Fruit fly (Drosophila melanogaster) whole organism, embryonic: ENCODE measurements around the gene mRpS9.
A peak's percentile ranks its signal among the peaks of the same experiment; 100 is the strongest.

ENCODE experiments used
- Ada2b ChIP-seq: fragments of 200-800 bp; sonication (Bioruptor generic); IDR thresholded peaks from 2 replicates; pipeline ENCODE4 v1.3.6; 2022; ENCODE audit warnings: missing biosample characterization, missing genetic modification characterization
- Atf-2 ChIP-seq: fragments of 200-800 bp; sonication (Bioruptor generic); optimal IDR thresholded peaks from 2 replicates; lab custom pipeline; 2016; ENCODE audit warnings: missing biosample characterization, missing genetic modification characterization
- CG10366 ChIP-seq: fragments of 200-800 bp; sonication (Bioruptor generic); IDR thresholded peaks from 2 replicates; pipeline ENCODE4 v1.3.6; 2022; ENCODE audit warnings: missing biosample characterization, missing genetic modification characterization
- CG10959 ChIP-seq: fragments of 200-800 bp; sonication (Bioruptor generic); IDR thresholded peaks from 2 replicates; pipeline ENCODE4 v1.3.6; 2022; ENCODE audit warnings: missing biosample characterization, missing genetic modification characterization
- CG11695 ChIP-seq: fragments of 200-800 bp; sonication (Bioruptor generic); IDR thresholded peaks from 3 replicates; pipeline ENCODE4 v1.3.6; 2022; ENCODE audit warnings: missing biosample characterization, missing genetic modification characterization
- CG12299 ChIP-seq: fragments of 200-800 bp; sonication (Bioruptor generic); optimal IDR thresholded peaks from 2 replicates; lab custom pipeline; 2018; ENCODE audit warnings: missing biosample characterization, mild to moderate bottlenecking, missing genetic modification characterization
- CG14965 ChIP-seq: fragments of 200-800 bp; sonication (Bioruptor generic); optimal IDR thresholded peaks from 2 replicates; lab custom pipeline; 2016; ENCODE audit warnings: missing biosample characterization, missing genetic modification characterization, borderline replicate concordance
- CG17186 ChIP-seq: fragments of 200-800 bp; sonication (Bioruptor generic); optimal IDR thresholded peaks from 3 replicates; lab custom pipeline; 2017; ENCODE audit warnings: missing biosample characterization, missing genetic modification reagents, missing genetic modification characterization
- CG17612 ChIP-seq: fragments of 200-800 bp; sonication (Bioruptor generic); IDR thresholded peaks from 2 replicates; pipeline ENCODE4 v1.3.6; 2022; ENCODE audit warnings: missing biosample characterization, missing genetic modification characterization
- CG18262 ChIP-seq: fragments of 200-800 bp; optimal IDR thresholded peaks from 3 replicates; lab custom pipeline; 2019; ENCODE audit warnings: missing biosample characterization, mild to moderate bottlenecking, missing genetic modification characterization, moderate library complexity
- CG1832 ChIP-seq: fragments of 200-800 bp; sonication (Bioruptor generic); optimal IDR thresholded peaks from 2 replicates; lab custom pipeline; 2017; ENCODE audit warnings: missing biosample characterization, mild to moderate bottlenecking, missing genetic modification characterization, inconsistent platforms
- CG31224 ChIP-seq: fragments of 200-800 bp; sonication (Bioruptor generic); IDR thresholded peaks from 2 replicates; pipeline ENCODE4 v1.3.6; 2022; ENCODE audit warnings: missing biosample characterization, missing genetic modification characterization
- CG34422 ChIP-seq: fragments of 200-800 bp; sonication (Bioruptor generic); IDR thresholded peaks from 3 replicates; pipeline ENCODE4 v1.3.6; 2022; ENCODE audit warnings: missing biosample characterization, missing genetic modification characterization
- CG3726 ChIP-seq: fragments of 200-800 bp; sonication (Bioruptor generic); IDR thresholded peaks from 3 replicates; pipeline ENCODE4, ENCODE4 v1.3.6; 2022; ENCODE audit warnings: missing biosample characterization, missing genetic modification characterization
- CG4328 ChIP-seq: fragments of 200-800 bp; sonication (Bioruptor generic); optimal IDR thresholded peaks from 3 replicates; lab custom pipeline; 2017; ENCODE audit warnings: missing biosample characterization, missing genetic modification reagents, missing genetic modification characterization
- CG6175 ChIP-seq: fragments of 200-800 bp; sonication (Bioruptor generic); IDR thresholded peaks from 3 replicates; pipeline ENCODE4 v1.3.6; 2022; ENCODE audit warnings: missing biosample characterization, missing genetic modification characterization
- CG6765 ChIP-seq: fragments of 200-800 bp; sonication (Bioruptor generic); optimal IDR thresholded peaks from 3 replicates; lab custom pipeline; 2017; ENCODE audit warnings: missing biosample characterization, mild to moderate bottlenecking, missing genetic modification characterization
- CG8359 ChIP-seq: fragments of 200-800 bp; sonication (Bioruptor generic); optimal IDR thresholded peaks from 2 replicates; lab custom pipeline; 2017; ENCODE audit warnings: missing biosample characterization, mild to moderate bottlenecking, missing genetic modification characterization, borderline replicate concordance
- CG8388 ChIP-seq: fragments of 200-800 bp; sonication (Bioruptor generic); optimal IDR thresholded peaks from 2 replicates; lab custom pipeline; 2019; ENCODE audit warnings: missing biosample characterization, mild to moderate bottlenecking, missing genetic modification characterization, moderate library complexity
- CG9215 ChIP-seq: fragments of 200-800 bp; sonication (Bioruptor generic); IDR thresholded peaks from 2 replicates; pipeline ENCODE4 v1.3.6; 2022; ENCODE audit warnings: missing biosample characterization, missing genetic modification characterization
- CTCF ChIP-seq: fragments of 200-800 bp; sonication (Bioruptor generic); optimal IDR thresholded peaks from 2 replicates; lab custom pipeline; 2017; ENCODE audit warnings: missing biosample characterization, mild to moderate bottlenecking, missing genetic modification characterization, moderate library complexity
- Dip3 ChIP-seq: fragments of 200-800 bp; sonication (Bioruptor generic); optimal IDR thresholded peaks from 3 replicates; lab custom pipeline; 2016; ENCODE audit warnings: missing biosample characterization, missing genetic modification characterization
- Meics ChIP-seq: fragments of 200-800 bp; sonication (Bioruptor generic); optimal IDR thresholded peaks from 2 replicates; lab custom pipeline; 2017; ENCODE audit warnings: missing biosample characterization, mild to moderate bottlenecking, missing genetic modification characterization
- NC2α ChIP-seq: fragments of 200-800 bp; sonication (Bioruptor generic); optimal IDR thresholded peaks from 2 replicates; lab custom pipeline; 2016; ENCODE audit warnings: missing biosample characterization, missing genetic modification characterization
- NK7.1 ChIP-seq: fragments of 200-800 bp; sonication (Bioruptor generic); optimal IDR thresholded peaks from 3 replicates; lab custom pipeline; 2016; ENCODE audit warnings: missing biosample characterization, missing genetic modification characterization
- Nf-YA ChIP-seq: fragments of 200-800 bp; sonication (Bioruptor generic); IDR thresholded peaks from 2 replicates; pipeline ENCODE4 v1.3.6; 2022; ENCODE audit warnings: missing biosample characterization, missing genetic modification characterization
- Ravus ChIP-seq: fragments of 200-800 bp; sonication (Bioruptor generic); IDR thresholded peaks from 2 replicates; pipeline ENCODE4 v1.3.6; 2022; ENCODE audit warnings: missing biosample characterization, missing genetic modification characterization
- Sox100B ChIP-seq: fragments of 200-800 bp; sonication (Bioruptor generic); optimal IDR thresholded peaks from 3 replicates; lab custom pipeline; 2018; ENCODE audit warnings: missing biosample characterization, mild to moderate bottlenecking, missing genetic modification characterization
- Sry-δ ChIP-seq: fragments of 200-800 bp; sonication (Bioruptor generic); optimal IDR thresholded peaks from 2 replicates; lab custom pipeline; 2016; ENCODE audit warnings: missing biosample characterization, missing genetic modification characterization
- Taf1 ChIP-seq: fragments of 200-800 bp; sonication (Bioruptor generic); IDR thresholded peaks from 2 replicates; pipeline ENCODE4 v1.3.6; 2022; ENCODE audit warnings: missing biosample characterization, missing genetic modification characterization
- ase ChIP-seq: fragments of 200-800 bp; sonication (Bioruptor generic); IDR thresholded peaks from 3 replicates; pipeline ENCODE4 v1.3.6; 2022; ENCODE audit warnings: missing biosample characterization, missing genetic modification characterization
- az2 ChIP-seq: fragments of 200-800 bp; sonication (Bioruptor generic); optimal IDR thresholded peaks from 3 replicates; lab custom pipeline; 2016; ENCODE audit warnings: missing biosample characterization, missing genetic modification characterization
- croc ChIP-seq: fragments of 200-800 bp; sonication (Bioruptor generic); conservative IDR thresholded peaks from 3 replicates; pipeline ENCODE4 v1.3.6; 2022; ENCODE audit warnings: missing biosample characterization, missing genetic modification characterization
- dm ChIP-seq: fragments of 200-800 bp; sonication (Bioruptor generic); optimal IDR thresholded peaks from 3 replicates; lab custom pipeline; 2016; ENCODE audit warnings: missing biosample characterization, missing genetic modification characterization
- exex ChIP-seq: fragments of 200-800 bp; sonication (Bioruptor generic); optimal IDR thresholded peaks from 4 replicates; lab custom pipeline; 2018; ENCODE audit warnings: missing biosample characterization, mild to moderate bottlenecking, missing genetic modification characterization, moderate library complexity
- eyg ChIP-seq: fragments of 200-800 bp; sonication (Bioruptor generic); optimal IDR thresholded peaks from 3 replicates; lab custom pipeline; 2016; ENCODE audit warnings: missing biosample characterization, missing genetic modification characterization
- gfzf ChIP-seq: fragments of 200-800 bp; sonication (Bioruptor generic); optimal IDR thresholded peaks from 2 replicates; lab custom pipeline; 2016; ENCODE audit warnings: missing biosample characterization, mild to moderate bottlenecking, missing genetic modification characterization, moderate library complexity
- grn ChIP-seq: fragments of 200-800 bp; sonication (Bioruptor generic); optimal IDR thresholded peaks from 3 replicates; lab custom pipeline; 2017; ENCODE audit warnings: missing biosample characterization, missing genetic modification characterization
- gro ChIP-seq: fragments of 200-800 bp; sonication (Bioruptor generic); optimal IDR thresholded peaks from 2 replicates; lab custom pipeline; 2016; ENCODE audit warnings: missing biosample characterization, missing genetic modification characterization
- gsb ChIP-seq: fragments of 200-800 bp; sonication (Bioruptor generic); IDR thresholded peaks from 2 replicates; pipeline ENCODE4 v1.3.6; 2022; ENCODE audit warnings: missing biosample characterization, missing genetic modification characterization
- h ChIP-seq: fragments of >200 bp; optimal IDR thresholded peaks from 2 replicates; lab custom pipeline; 2017
- hth ChIP-seq: fragments of >200 bp; optimal IDR thresholded peaks from 2 replicates; lab custom pipeline; 2017; ENCODE audit warnings: inconsistent platforms
- insv ChIP-seq, 2 experiments: fragments of 200-800 bp; sonication (Bioruptor generic); optimal IDR thresholded peaks; 3 replicates each; lab custom pipeline; 2016 to 2018; ENCODE audit warnings: missing biosample characterization in 2 of 2, missing genetic modification characterization in 2 of 2
- jigr1 ChIP-seq: fragments of 200-800 bp; sonication (Bioruptor generic); IDR thresholded peaks from 3 replicates; pipeline ENCODE4 v1.3.6; 2022; ENCODE audit warnings: missing biosample characterization, missing genetic modification characterization
- klu ChIP-seq: fragments of 200-800 bp; sonication (Bioruptor generic); IDR thresholded peaks from 2 replicates; pipeline ENCODE4 v1.3.6; 2022; ENCODE audit warnings: missing biosample characterization, missing genetic modification characterization
- kni ChIP-seq: fragments of 200-800 bp; sonication (Bioruptor generic); optimal IDR thresholded peaks from 3 replicates; lab custom pipeline; 2017; ENCODE audit warnings: mild to moderate bottlenecking, missing biosample characterization, missing genetic modification reagents, missing genetic modification characterization
- lov ChIP-seq, 2 experiments: fragments of 200-800 bp in 1 of 2; fragments of >200 bp in 1 of 2; sonication (Bioruptor generic) in 1 of 2; IDR thresholded peaks in 1 of 2; optimal IDR thresholded peaks in 1 of 2; 2 replicates in 1 of 2; 3 replicates in 1 of 2; pipeline versions ENCODE4 v1.3.6 to Lab custom; 2017 to 2022; ENCODE audit warnings: missing biosample characterization in 1 of 2, missing genetic modification characterization in 1 of 2
- nerfin-2 ChIP-seq: fragments of 200-800 bp; sonication (Bioruptor generic); IDR thresholded peaks from 2 replicates; pipeline ENCODE4 v1.3.6; 2022; ENCODE audit warnings: missing biosample characterization, missing genetic modification characterization; ENCODE audit not compliant: partially characterized antibody
- pnt ChIP-seq: fragments of 200-800 bp; sonication (Bioruptor generic); optimal IDR thresholded peaks from 3 replicates; lab custom pipeline; 2016; ENCODE audit warnings: missing biosample characterization, missing genetic modification characterization
- repo ChIP-seq: fragments of 200-800 bp; sonication (Bioruptor generic); optimal IDR thresholded peaks from 2 replicates; lab custom pipeline; 2016; ENCODE audit warnings: missing biosample characterization, missing genetic modification characterization
- sr ChIP-seq: fragments of 200-800 bp; sonication (Bioruptor generic); IDR thresholded peaks from 3 replicates; pipeline ENCODE4 v1.3.6; 2022; ENCODE audit warnings: missing biosample characterization, missing genetic modification characterization
- toy ChIP-seq: fragments of 200-800 bp; sonication (Bioruptor generic); IDR thresholded peaks from 2 replicates; pipeline ENCODE4 v1.3.6; 2022; ENCODE audit warnings: missing biosample characterization, missing genetic modification characterization
- tx ChIP-seq: fragments of 200-800 bp; sonication (Bioruptor generic); optimal IDR thresholded peaks from 2 replicates; lab custom pipeline; 2016; ENCODE audit warnings: missing biosample characterization, missing genetic modification characterization

The mRpS9 gene

DNA sequence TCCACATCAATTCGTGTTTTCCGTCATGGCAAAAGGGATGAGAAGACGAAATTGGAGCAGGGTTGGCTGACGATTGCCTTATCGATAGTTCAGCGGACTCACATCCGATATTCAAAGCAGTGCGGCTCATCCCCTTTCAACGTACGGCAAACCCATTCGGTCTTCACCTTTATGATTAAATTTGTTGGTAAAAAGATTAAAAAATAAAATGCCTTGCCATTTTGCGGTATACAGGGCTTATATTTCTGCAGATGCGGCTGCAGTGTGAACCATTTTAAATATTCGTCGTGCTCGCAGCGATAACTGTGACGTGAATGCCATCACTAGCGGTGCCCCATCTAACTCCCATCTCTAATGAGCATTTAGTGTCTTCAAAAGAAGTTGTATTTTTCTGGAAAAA is 4.8 kb upstream of the mRpS9 start, which contains the start of the genes Taf7 and EMC1 (continued):
- TF ChIP-seq eyg (GFP tag; lab: Kevin White, UChicago) = no peak
- TF ChIP-seq insv (GFP tag; optimal IDR thresholded peaks at IDR 0.05; lab: Kevin White, UChicago) = peak in 1 of 2 experiments; percentile 38
- TF ChIP-seq CG11695 = no peak
- TF ChIP-seq Sox100B = no peak
- TF ChIP-seq CG6175 (GFP tag; lab: Robert Waterston, UW) = peak; percentile 95
- TF ChIP-seq Atf-2 (GFP tag; lab: Kevin White, UChicago) = peak; percentile 27
- no peak for TF ChIP-seq ase (GFP tag; lab: Robert Waterston, UW)
- no peak for TF ChIP-seq croc
- no peak for TF ChIP-seq gsb (GFP tag; lab: Robert Waterston, UW)
- TF ChIP-seq CG34422 (GFP tag; lab: Robert Waterston, UW) = 0 out of 3 replicates have a peak, but pooled peaks have one; percentile 11
- peak; percentile 61 for TF ChIP-seq pnt (GFP tag; lab: Kevin White, UChicago)
- no peak for TF ChIP-seq Meics (GFP tag; lab: Kevin White, UChicago)
- peak; percentile 5 for TF ChIP-seq repo (GFP tag; lab: Kevin White, UChicago)
- TF ChIP-seq Ravus = no peak
- TF ChIP-seq CG18262 (tag; lab: Kevin White, UChicago) = no peak
- no peak for TF ChIP-seq CG14965
- peak; percentile 91 for TF ChIP-seq nerfin-2 (GFP tag; lab: Robert Waterston, UW)
- no peak for TF ChIP-seq CG31224 (GFP tag; lab: Robert Waterston, UW)
- TF ChIP-seq CTCF = no peak
- no peak for TF ChIP-seq lov (optimal IDR thresholded peaks at IDR 0.05; lab: Kevin White, UChicago)
- TF ChIP-seq lov (GFP tag; IDR thresholded peaks at IDR 0.05; lab: Robert Waterston, UW) = no peak
- TF ChIP-seq NK7.1 (GFP tag; lab: Kevin White, UChicago) = no peak
- peak; percentile 18 for TF ChIP-seq gfzf (GFP tag; lab: Kevin White, UChicago)
- TF ChIP-seq CG1832 (GFP tag; lab: Kevin White, UChicago) = no peak
- TF ChIP-seq CG12299 = no peak
- 0 out of 2 replicates have a peak, but pooled peaks have one; percentile 21 for TF ChIP-seq klu
- TF ChIP-seq kni (GFP tag; lab: Kevin White, UChicago) = peak; percentile 99
- TF ChIP-seq NC2α (GFP tag; lab: Kevin White, UChicago) = peak; percentile 25
- TF ChIP-seq CG17612 = no peak
- TF ChIP-seq CG3726 = no peak
- no peak for TF ChIP-seq CG9215 (GFP tag; lab: Robert Waterston, UW)
- TF ChIP-seq CG6765 (GFP tag; lab: Kevin White, UChicago) = no peak
- no peak for TF ChIP-seq Nf-YA (GFP tag; lab: Robert Waterston, UW)
- TF ChIP-seq Ada2b (GFP tag; lab: Robert Waterston, UW) = no peak
- no peak for TF ChIP-seq CG8359 (GFP tag; lab: Kevin White, UChicago)
- TF ChIP-seq tx (GFP tag; lab: Kevin White, UChicago) = peak; percentile 17
- TF ChIP-seq hth = no peak
- peak; percentile 76 for TF ChIP-seq CG17186
- no peak for TF ChIP-seq toy (GFP tag; lab: Robert Waterston, UW)
- TF ChIP-seq jigr1 = 0 out of 3 replicates have a peak, but pooled peaks have one; percentile 30
- no peak for TF ChIP-seq Taf1
- TF ChIP-seq CG4328 (GFP tag; lab: Kevin White, UChicago) = no peak
- TF ChIP-seq gro (GFP tag; lab: Kevin White, UChicago) = peak; percentile 32
- no peak for TF ChIP-seq grn (GFP tag; lab: Kevin White, UChicago)
- no peak for TF ChIP-seq sr (GFP tag; lab: Robert Waterston, UW)
- TF ChIP-seq exex = no peak
- no peak for TF ChIP-seq h (lab: Kevin White, UChicago)
- TF ChIP-seq dm (GFP tag; lab: Kevin White, UChicago) = peak; percentile 61
- no peak for TF ChIP-seq CG10959 (GFP tag; lab: Robert Waterston, UW)
- TF ChIP-seq CG8388 (GFP tag; lab: Kevin White, UChicago) = no peak
- peak; percentile 23 for TF ChIP-seq az2 (GFP tag; lab: Kevin White, UChicago)
- peak; percentile 38 for TF ChIP-seq Dip3 (GFP tag; lab: Kevin White, UChicago)
- TF ChIP-seq Sry-δ (GFP tag; lab: Kevin White, UChicago) = peak; percentile 100
- TF ChIP-seq CG10366 = no peak
